Worm (Caenorhabditis elegans): ENCODE measurements around the gene acdh-8.
"Not testable (repeated sequence)": the region's sequence is repeated elsewhere in the genome, so short reads cannot be mapped to it uniquely, and the experiment has no call there.

DNA sequence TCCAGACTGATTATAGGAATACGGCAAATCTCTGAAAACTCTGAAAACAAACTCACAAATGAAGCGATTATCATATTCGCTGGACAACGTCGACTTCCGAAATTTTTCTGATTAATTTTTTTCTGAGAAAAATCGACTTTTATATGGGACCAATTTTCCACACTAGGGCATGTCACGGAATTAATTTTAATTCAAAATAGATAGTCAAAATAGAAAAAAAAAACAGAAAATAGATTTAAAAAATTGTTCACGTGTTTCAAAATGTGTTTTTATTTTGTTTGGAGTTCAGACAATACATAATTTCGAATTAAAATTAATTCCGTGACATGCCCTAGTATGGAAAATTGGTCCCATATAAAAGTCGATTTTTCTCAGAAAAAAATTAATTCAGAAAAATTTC is 36.6 kb upstream of the acdh-8 start, which contains the start of the genes F10C1.3 and F10C1.23:
- TF ChIP-seq ama-1 (optimal IDR thresholded peaks at IDR 0.05); pes-1 (GFP tag; IDR thresholded peaks at IDR 0.05); tbx-11 (GFP tag; IDR thresholded peaks at IDR 0.05); ets-7 (tag; optimal IDR thresholded peaks at IDR 0.05): not testable (repeated sequence)
